Worm (Caenorhabditis elegans) whole organism, young adult: Measurements from ENCODE around the gene iars-1.

Experiments
- B0336.3 ChIP-seq: fragments of 200-800 bp; sonication (Bioruptor generic); IDR thresholded peaks from 2 replicates; pipeline ENCODE4 v1.3.6; 2022; ENCODE audit warnings: missing genetic modification characterization, missing compliant biosample characterization
- D2030.7 ChIP-seq: fragments of 200-800 bp; sonication (Bioruptor generic); IDR thresholded peaks from 2 replicates; pipeline ENCODE4 v1.3.6; 2022; ENCODE audit warnings: missing genetic modification reagents, missing genetic modification characterization, missing compliant biosample characterization
- F10E7.11 ChIP-seq: sonication (generic microtip); optimal IDR thresholded peaks from 2 replicates; lab custom pipeline; 2017; ENCODE audit warnings: mild to moderate bottlenecking, missing genetic modification characterization, moderate library complexity, missing compliant biosample characterization
- F33H1.4 ChIP-seq: fragments of 200-800 bp; sonication (Bioruptor generic); IDR thresholded peaks from 2 replicates; pipeline ENCODE4 v1.3.6; 2022; ENCODE audit warnings: missing genetic modification reagents, missing genetic modification characterization, missing compliant biosample characterization
- F55B11.4 ChIP-seq: sonication (generic microtip); optimal IDR thresholded peaks from 2 replicates; lab custom pipeline; 2016; ENCODE audit warnings: missing compliant biosample characterization, missing genetic modification characterization, borderline replicate concordance; ENCODE audit not compliant: insufficient read depth
- K12H6.12 ChIP-seq: fragments of 200-800 bp; sonication (Bioruptor generic); optimal IDR thresholded peaks from 2 replicates; lab custom pipeline; 2018; ENCODE audit warnings: mild to moderate bottlenecking, missing genetic modification characterization, missing compliant biosample characterization
- T26A5.8 ChIP-seq: sonication (generic microtip); optimal IDR thresholded peaks from 2 replicates; lab custom pipeline; 2016; ENCODE audit warnings: missing genetic modification characterization, missing compliant biosample characterization
- Y53G8AR.9 ChIP-seq: fragments of 200-800 bp; sonication (Bioruptor generic); conservative IDR thresholded peaks from 2 replicates; pipeline ENCODE4 v1.3.6; 2022; ENCODE audit warnings: missing genetic modification reagents, missing genetic modification characterization, missing compliant biosample characterization
- Y56A3A.18 ChIP-seq: fragments of 200-800 bp; sonication (Bioruptor generic); IDR thresholded peaks from 2 replicates; pipeline ENCODE4 v1.3.6; 2022; ENCODE audit warnings: missing genetic modification reagents, missing genetic modification characterization, missing compliant biosample characterization
- Y67H2A.10 ChIP-seq: fragments of 200-800 bp; sonication (Bioruptor generic); conservative IDR thresholded peaks from 2 replicates; pipeline ENCODE4 v1.3.6; 2022; ENCODE audit warnings: missing genetic modification reagents, missing genetic modification characterization, missing compliant biosample characterization
- ZK185.1 ChIP-seq: sonication (generic microtip); optimal IDR thresholded peaks from 2 replicates; lab custom pipeline; 2016; ENCODE audit warnings: mild to moderate bottlenecking, missing genetic modification characterization, missing compliant biosample characterization; ENCODE audit not compliant: poor library complexity, severe bottlenecking
- attf-5 ChIP-seq: fragments of 200-800 bp; sonication (Bioruptor generic); optimal IDR thresholded peaks from 2 replicates; lab custom pipeline; 2018; ENCODE audit warnings: mild to moderate bottlenecking, missing genetic modification characterization, missing compliant biosample characterization
- attf-6 ChIP-seq: fragments of 200-800 bp; sonication (Bioruptor generic); IDR thresholded peaks from 2 replicates; pipeline ENCODE4 v1.3.6; 2022; ENCODE audit warnings: missing genetic modification reagents, missing genetic modification characterization, missing compliant biosample characterization
- bed-1 ChIP-seq: fragments of 200-800 bp; sonication (Bioruptor generic); IDR thresholded peaks from 2 replicates; pipeline ENCODE4 v1.3.6; 2022; ENCODE audit warnings: missing genetic modification reagents, missing genetic modification characterization, missing compliant biosample characterization
- cebp-1 ChIP-seq, 2 experiments: fragments of 200-800 bp in 1 of 2; sonication (Bioruptor generic) in 1 of 2; sonication (generic microtip) in 1 of 2; IDR thresholded peaks in 1 of 2; optimal IDR thresholded peaks in 1 of 2; 2 replicates each; pipeline versions ENCODE4 v1.3.6 to Lab custom; 2017 to 2022; ENCODE audit warnings: missing compliant biosample characterization in 2 of 2, missing genetic modification characterization in 2 of 2, mild to moderate bottlenecking in 1 of 2, missing genetic modification reagents in 1 of 2, moderate library complexity in 1 of 2
- ceh-27 ChIP-seq: fragments of 200-800 bp; sonication (Bioruptor generic); optimal IDR thresholded peaks from 2 replicates; lab custom pipeline; 2018; ENCODE audit warnings: mild to moderate bottlenecking, missing genetic modification characterization, moderate library complexity, missing compliant biosample characterization
- ceh-40 ChIP-seq: fragments of 200-800 bp; sonication (Bioruptor generic); IDR thresholded peaks from 2 replicates; pipeline ENCODE4 v1.3.6; 2022; ENCODE audit warnings: missing genetic modification characterization, missing compliant biosample characterization
- ceh-91 ChIP-seq: fragments of 200-800 bp; sonication (Bioruptor generic); IDR thresholded peaks from 2 replicates; pipeline ENCODE4 v1.3.6; 2022; ENCODE audit warnings: missing genetic modification reagents, missing genetic modification characterization, missing compliant biosample characterization
- chd-7 ChIP-seq: sonication (generic microtip); optimal IDR thresholded peaks from 2 replicates; lab custom pipeline; 2016; ENCODE audit warnings: mild to moderate bottlenecking, missing genetic modification characterization, moderate library complexity, missing compliant biosample characterization
- die-1 ChIP-seq: sonication (generic microtip); optimal IDR thresholded peaks from 2 replicates; lab custom pipeline; 2016; ENCODE audit warnings: missing genotype, mild to moderate bottlenecking, missing genetic modification characterization, missing compliant biosample characterization
- dpff-1 ChIP-seq: sonication (generic microtip); optimal IDR thresholded peaks from 2 replicates; lab custom pipeline; 2017; ENCODE audit warnings: mild to moderate bottlenecking, missing genetic modification characterization, missing compliant biosample characterization
- egl-18 ChIP-seq: fragments of 200-800 bp; sonication (Bioruptor generic); IDR thresholded peaks from 2 replicates; pipeline ENCODE4 v1.3.6; 2022; ENCODE audit warnings: missing genetic modification reagents, missing genetic modification characterization, missing compliant biosample characterization
- him-1 ChIP-seq: sonication (generic microtip); optimal IDR thresholded peaks from 2 replicates; lab custom pipeline; 2016; ENCODE audit warnings: missing genotype, missing genetic modification reagents, missing genetic modification characterization, missing compliant biosample characterization
- hmg-1.2 ChIP-seq: fragments of 200-800 bp; sonication (Bioruptor generic); IDR thresholded peaks from 2 replicates; pipeline ENCODE4 v1.3.6; 2022; ENCODE audit warnings: missing genetic modification reagents, missing genetic modification characterization, missing compliant biosample characterization
- let-607 ChIP-seq, 2 experiments: fragments of 200-800 bp in 1 of 2; sonication (Bioruptor generic) in 1 of 2; sonication (generic microtip) in 1 of 2; optimal IDR thresholded peaks; 2 replicates each; lab custom pipeline; 2016 to 2018; ENCODE audit warnings: mild to moderate bottlenecking in 2 of 2, missing compliant biosample characterization in 2 of 2, missing genetic modification characterization in 2 of 2, moderate library complexity in 2 of 2, missing genotype in 1 of 2
- lin-35 ChIP-seq, 3 experiments: fragments of 150-350 bp in 2 of 3; sonication (generic microtip) in 1 of 3; optimal IDR thresholded peaks; 2 replicates each; lab custom pipeline; 2014 to 2018; ENCODE audit warnings: missing biosample characterization in 3 of 3, missing genetic modification characterization in 3 of 3, missing genetic modification reagents in 3 of 3
- lin-40 ChIP-seq: sonication (generic microtip); optimal IDR thresholded peaks from 2 replicates; lab custom pipeline; 2016; ENCODE audit warnings: missing genetic modification characterization, mild to moderate bottlenecking, missing compliant biosample characterization, missing genotype, missing genetic modification reagents
- lir-1 ChIP-seq: fragments of 200-800 bp; sonication (Bioruptor generic); conservative IDR thresholded peaks from 2 replicates; pipeline ENCODE4 v1.3.6; 2022; ENCODE audit warnings: missing genetic modification reagents, missing genetic modification characterization, missing compliant biosample characterization
- lsl-1 ChIP-seq: fragments of 200-800 bp; sonication (Bioruptor generic); optimal IDR thresholded peaks from 2 replicates; lab custom pipeline; 2018; ENCODE audit warnings: mild to moderate bottlenecking, missing genetic modification characterization, moderate library complexity, missing compliant biosample characterization
- madf-8 ChIP-seq: fragments of 200-800 bp; sonication (Bioruptor generic); conservative IDR thresholded peaks from 2 replicates; pipeline ENCODE4 v1.3.6; 2022; ENCODE audit warnings: missing genetic modification reagents, missing genetic modification characterization, missing compliant biosample characterization
- mes-4 ChIP-seq: sonication (generic microtip); optimal IDR thresholded peaks from 2 replicates; lab custom pipeline; 2016; ENCODE audit warnings: missing genotype, missing genetic modification characterization, missing compliant biosample characterization
- nfyb-1 ChIP-seq: fragments of 200-800 bp; sonication (Bioruptor generic); IDR thresholded peaks from 2 replicates; pipeline ENCODE4 v1.3.6; 2022; ENCODE audit warnings: missing genetic modification reagents, missing genetic modification characterization, missing compliant biosample characterization
- nhr-27 ChIP-seq: fragments of 200-800 bp; sonication (Bioruptor generic); optimal IDR thresholded peaks from 2 replicates; lab custom pipeline; 2018; ENCODE audit warnings: mild to moderate bottlenecking, missing genetic modification characterization, moderate library complexity, missing compliant biosample characterization
- pbrm-1 ChIP-seq: fragments of 200-800 bp; sonication (Bioruptor generic); IDR thresholded peaks from 2 replicates; pipeline ENCODE4 v1.3.6; 2022; ENCODE audit warnings: missing genetic modification reagents, missing genetic modification characterization, missing compliant biosample characterization
- pha-4 ChIP-seq: fragments of 150-350 bp; sonication (generic microtip); optimal IDR thresholded peaks from 2 replicates; lab custom pipeline; 2014; ENCODE audit warnings: missing biosample characterization, missing genetic modification reagents, missing genetic modification characterization
- rcor-1 ChIP-seq: fragments of 200-800 bp; sonication (Bioruptor generic); IDR thresholded peaks from 2 replicates; pipeline ENCODE4 v1.3.6; 2022; ENCODE audit warnings: missing genetic modification reagents, missing genetic modification characterization, missing compliant biosample characterization
- rec-8 ChIP-seq, 2 experiments: sonication (generic microtip); optimal IDR thresholded peaks; 2 replicates each; lab custom pipeline; 2016; ENCODE audit warnings: mild to moderate bottlenecking in 2 of 2, missing genetic modification characterization in 2 of 2, missing genetic modification reagents in 2 of 2, missing genotype in 2 of 2, missing biosample characterization in 1 of 2, missing compliant biosample characterization in 1 of 2, moderate library complexity in 1 of 2
- repo-1 ChIP-seq: sonication (generic microtip); optimal IDR thresholded peaks from 2 replicates; lab custom pipeline; 2017; ENCODE audit warnings: mild to moderate bottlenecking, missing genetic modification characterization, missing compliant biosample characterization
- somi-1 ChIP-seq: fragments of 200-800 bp; sonication (Bioruptor generic); optimal IDR thresholded peaks from 2 replicates; lab custom pipeline; 2018; ENCODE audit warnings: mild to moderate bottlenecking, missing genetic modification characterization, missing compliant biosample characterization
- sptf-2 ChIP-seq: fragments of 200-800 bp; sonication (Bioruptor generic); optimal IDR thresholded peaks from 2 replicates; lab custom pipeline; 2018; ENCODE audit warnings: mild to moderate bottlenecking, missing genetic modification characterization, missing compliant biosample characterization
- tbp1 ChIP-seq: fragments of 200-800 bp; sonication (Bioruptor generic); optimal IDR thresholded peaks from 2 replicates; lab custom pipeline; 2018; ENCODE audit warnings: mild to moderate bottlenecking, missing genetic modification characterization, missing compliant biosample characterization
- unc-62 ChIP-seq: fragments of 150-350 bp; optimal IDR thresholded peaks from 2 replicates; lab custom pipeline; 2014; ENCODE audit warnings: missing biosample characterization, missing genetic modification reagents, missing genetic modification characterization
- xnd-1 ChIP-seq: sonication (generic microtip); optimal IDR thresholded peaks from 2 replicates; lab custom pipeline; 2016; ENCODE audit warnings: missing genotype, missing genetic modification reagents, missing genetic modification characterization, missing compliant biosample characterization
- ztf-18 ChIP-seq: sonication (generic microtip); optimal IDR thresholded peaks from 2 replicates; lab custom pipeline; 2016; ENCODE audit warnings: missing genotype, mild to moderate bottlenecking, missing genetic modification characterization, missing compliant biosample characterization
- ztf-22 ChIP-seq: fragments of 200-800 bp; sonication (Bioruptor generic); optimal IDR thresholded peaks from 2 replicates; lab custom pipeline; 2018; ENCODE audit warnings: mild to moderate bottlenecking, missing genetic modification characterization, moderate library complexity, missing compliant biosample characterization
- ztf-3 ChIP-seq: fragments of 200-800 bp; sonication (Bioruptor generic); optimal IDR thresholded peaks from 2 replicates; lab custom pipeline; 2018; ENCODE audit warnings: mild to moderate bottlenecking, missing genetic modification characterization, missing compliant biosample characterization

Gene iars-1

DNA sequence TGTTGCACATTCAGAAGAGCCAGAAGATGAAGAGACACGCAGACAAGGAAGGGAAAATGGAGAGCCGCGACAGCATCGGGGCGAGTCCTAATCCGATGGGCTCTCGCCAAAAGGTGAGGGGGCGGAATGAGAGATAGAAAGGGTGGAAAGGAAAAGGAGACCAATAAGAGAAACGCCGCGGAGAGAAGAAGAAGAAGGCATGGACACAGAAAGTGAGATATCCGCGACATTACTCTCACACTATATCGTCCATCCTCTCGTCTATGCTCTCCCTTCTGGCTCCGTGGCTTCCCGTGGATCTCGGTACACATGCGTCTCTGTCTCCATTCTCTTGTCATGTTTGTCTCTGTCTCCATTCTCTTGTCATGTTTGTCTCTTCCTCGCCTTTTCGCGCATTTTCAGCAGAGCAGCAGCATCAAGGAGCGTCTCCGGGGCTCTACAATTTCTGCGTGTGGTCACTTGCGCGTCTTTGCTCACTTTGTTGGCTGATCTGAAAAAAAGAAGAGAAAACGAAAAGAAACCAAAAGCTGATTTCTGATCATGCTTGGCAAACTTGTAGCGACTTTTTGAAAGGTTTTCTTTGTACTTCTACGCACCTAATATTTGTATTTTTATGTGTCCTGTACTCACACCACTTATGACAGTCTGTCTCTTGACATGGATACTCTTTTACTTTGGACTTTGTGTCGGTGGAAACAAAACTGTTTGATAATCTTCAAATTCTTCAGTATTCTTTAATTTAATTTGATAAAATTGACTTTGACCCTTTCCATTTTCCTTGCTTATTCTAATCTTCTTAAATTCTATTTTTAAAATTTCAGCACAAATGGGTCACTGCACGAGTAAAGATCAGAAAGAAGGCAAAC, 35.0 kb downstream of the iars-1 start, which contains the start of gene gpa-7:
Gene gpa-7 (plus strand): TSS at position 816 of the 866 bp plus-strand sequence.
- TF ChIP-seq D2030.7 (GFP tag; lab: Robert Waterston, UW) (no peak), let-607 (tag; optimal IDR thresholded peaks at IDR 0.05; lab: Kevin White, UChicago) (no peak), ZK185.1 (tag; lab: Kevin White, UChicago) (peak; percentile 10), xnd-1 (tag; lab: Kevin White, UChicago) (no peak), rec-8 (tag; optimal IDR thresholded peaks at IDR 0.05; lab: Kevin White, UChicago) (no peak), bed-1 (GFP tag; lab: Robert Waterston, UW) (no peak), die-1 (tag; lab: Kevin White, UChicago) (peak; percentile 13), ztf-3 (no peak), pbrm-1 (GFP tag; lab: Robert Waterston, UW) (peak; percentile 8; the same call in 1 of the 2 replicates), mes-4 (tag; lab: Kevin White, UChicago) (no peak), ceh-40 (GFP tag; lab: Robert Waterston, UW) (no peak), F10E7.11 (tag; lab: Kevin White, UChicago) (no peak), attf-5 (GFP tag; lab: Kevin White, UChicago) (peak; percentile 19), T26A5.8 (tag; lab: Kevin White, UChicago) (no peak), F33H1.4 (GFP tag; lab: Robert Waterston, UW) (no peak), attf-6 (GFP tag; lab: Robert Waterston, UW) (no peak), chd-7 (tag; lab: Kevin White, UChicago) (peak; percentile 71), repo-1 (tag; lab: Kevin White, UChicago) (no peak), unc-62 (GFP tag; lab: Kevin White, UChicago) (no peak), somi-1 (GFP tag; lab: Kevin White, UChicago) (peak; percentile 58), dpff-1 (tag; lab: Kevin White, UChicago) (no peak), Y56A3A.18 (GFP tag; lab: Robert Waterston, UW) (no peak), tbp1 (GFP tag; lab: Kevin White, UChicago) (no peak), nhr-27 (tag; lab: Kevin White, UChicago) (no peak), madf-8 (no peak), ceh-27 (GFP tag; lab: Kevin White, UChicago) (no peak), lsl-1 (no peak), ztf-22 (GFP tag; lab: Kevin White, UChicago) (no peak), ztf-18 (tag; lab: Kevin White, UChicago) (no peak), lin-40 (tag; lab: Kevin White, UChicago) (peak; percentile 54), ceh-91 (GFP tag; lab: Robert Waterston, UW) (no peak), K12H6.12 (peak; percentile 76), F55B11.4 (no peak), Y53G8AR.9 (no peak), lir-1 (GFP tag; lab: Robert Waterston, UW) (no peak), rcor-1 (0 out of 2 replicates have a peak, but pooled peaks have one; percentile 9), egl-18 (GFP tag; lab: Robert Waterston, UW) (0 out of 2 replicates have a peak, but pooled peaks have one; percentile 47), Y67H2A.10 (GFP tag; lab: Robert Waterston, UW) (no peak), lin-35 (GFP tag; optimal IDR thresholded peaks at IDR 0.05; lab: Kevin White, UChicago) (peak in 1 of 3 experiments; percentile 70), hmg-1.2 (GFP tag; lab: Robert Waterston, UW) (peak; percentile 59; the same call in 1 of the 2 replicates), pha-4 (tag; lab: Kevin White, UChicago) (no peak), nfyb-1 (GFP tag; lab: Robert Waterston, UW) (no peak), him-1 (tag; lab: Kevin White, UChicago) (no peak), B0336.3 (no peak), sptf-2 (GFP tag; lab: Kevin White, UChicago) (no peak), cebp-1 (GFP tag; IDR thresholded peaks at IDR 0.05; lab: Robert Waterston, UW) (no peak), cebp-1 (tag; optimal IDR thresholded peaks at IDR 0.05; lab: Kevin White, UChicago) (peak; percentile 41)
